Fruit fly (Drosophila melanogaster) whole organism, embryonic: ENCODE measurements around the gene CG45100.

Experiments
- Aef1 ChIP-seq: fragments of 200-800 bp; sonication (Bioruptor generic); IDR thresholded peaks from 3 replicates; pipeline ENCODE4 v1.3.6; 2022; ENCODE audit warnings: missing biosample characterization, missing genetic modification characterization
- B-H2 ChIP-seq: fragments of 200-800 bp; sonication (Bioruptor generic); optimal IDR thresholded peaks from 2 replicates; lab custom pipeline; 2018; ENCODE audit warnings: missing biosample characterization, mild to moderate bottlenecking, missing genetic modification characterization
- CG11456 ChIP-seq: fragments of 200-800 bp; sonication (Bioruptor generic); IDR thresholded peaks from 3 replicates; pipeline ENCODE4 v1.3.6; 2022; ENCODE audit warnings: missing biosample characterization, missing genetic modification characterization
- CG12155 ChIP-seq: fragments of 200-800 bp; sonication (Bioruptor generic); optimal IDR thresholded peaks from 3 replicates; lab custom pipeline; 2016; ENCODE audit warnings: missing biosample characterization, missing genetic modification characterization
- CG12391 ChIP-seq: fragments of 200-800 bp; sonication (Bioruptor generic); optimal IDR thresholded peaks from 3 replicates; lab custom pipeline; 2018; ENCODE audit warnings: missing biosample characterization, mild to moderate bottlenecking, missing genetic modification characterization, moderate library complexity
- CG13287 ChIP-seq: fragments of 200-800 bp; sonication (Bioruptor generic); IDR thresholded peaks from 2 replicates; pipeline ENCODE4 v1.3.6; 2022; ENCODE audit warnings: missing biosample characterization, missing genetic modification characterization; ENCODE audit not compliant: partially characterized antibody
- CG14050 ChIP-seq: fragments of 200-800 bp; sonication (Bioruptor generic); IDR thresholded peaks from 3 replicates; pipeline ENCODE4 v1.3.6; 2022; ENCODE audit warnings: missing biosample characterization, missing genetic modification characterization
- CG15514 ChIP-seq: fragments of 200-800 bp; sonication (Bioruptor generic); optimal IDR thresholded peaks from 3 replicates; lab custom pipeline; 2017; ENCODE audit warnings: missing biosample characterization, missing genetic modification characterization, mild to moderate bottlenecking, moderate library complexity, missing genetic modification reagents
- CG17328 ChIP-seq: fragments of 200-800 bp; sonication (Bioruptor generic); IDR thresholded peaks from 2 replicates; pipeline ENCODE4 v1.3.6; 2022; ENCODE audit warnings: missing biosample characterization, missing genetic modification characterization
- CG17802 ChIP-seq: fragments of 200-800 bp; sonication (Bioruptor generic); optimal IDR thresholded peaks from 2 replicates; lab custom pipeline; 2018; ENCODE audit warnings: missing biosample characterization, mild to moderate bottlenecking, missing genetic modification characterization, moderate library complexity
- CG17912 ChIP-seq: fragments of 200-800 bp; sonication (Bioruptor generic); optimal IDR thresholded peaks from 2 replicates; lab custom pipeline; 2018; ENCODE audit warnings: missing biosample characterization, mild to moderate bottlenecking, missing genetic modification characterization
- CG2116 ChIP-seq: fragments of 200-800 bp; sonication (Bioruptor generic); optimal IDR thresholded peaks from 3 replicates; lab custom pipeline; 2018; ENCODE audit warnings: missing biosample characterization, mild to moderate bottlenecking, missing genetic modification characterization
- CG2120 ChIP-seq: fragments of 200-800 bp; sonication (Bioruptor generic); optimal IDR thresholded peaks from 3 replicates; lab custom pipeline; 2016; ENCODE audit warnings: missing biosample characterization, missing genetic modification characterization
- CG2712 ChIP-seq: fragments of 200-800 bp; optimal IDR thresholded peaks from 3 replicates; lab custom pipeline; 2019; ENCODE audit warnings: missing biosample characterization, mild to moderate bottlenecking, missing genetic modification characterization, moderate library complexity
- CG2875 ChIP-seq: fragments of 200-800 bp; sonication (Bioruptor generic); optimal IDR thresholded peaks from 2 replicates; lab custom pipeline; 2017; ENCODE audit warnings: missing biosample characterization, mild to moderate bottlenecking, missing genetic modification characterization, missing genetic modification reagents
- CG30403 ChIP-seq: fragments of 200-800 bp; sonication (Bioruptor generic); optimal IDR thresholded peaks from 3 replicates; lab custom pipeline; 2016; ENCODE audit warnings: missing biosample characterization, missing genetic modification characterization
- CG32532 ChIP-seq: fragments of 200-800 bp; sonication (Bioruptor generic); IDR thresholded peaks from 2 replicates; pipeline ENCODE4 v1.3.6; 2022; ENCODE audit warnings: missing biosample characterization, missing genetic modification characterization
- CG32772 ChIP-seq: fragments of 200-800 bp; sonication (Bioruptor generic); IDR thresholded peaks from 2 replicates; pipeline ENCODE4 v1.3.6; 2022; ENCODE audit warnings: missing biosample characterization, missing genetic modification characterization
- CG4360 ChIP-seq: fragments of 200-800 bp; sonication (Bioruptor generic); IDR thresholded peaks from 2 replicates; pipeline ENCODE4 v1.3.6; 2022; ENCODE audit warnings: missing biosample characterization, missing genetic modification characterization
- CG7963 ChIP-seq: fragments of 200-800 bp; sonication (Bioruptor generic); IDR thresholded peaks from 3 replicates; pipeline ENCODE4 v1.3.6; 2022; ENCODE audit warnings: missing biosample characterization, missing genetic modification characterization; ENCODE audit not compliant: partially characterized antibody
- Chrac-16 ChIP-seq: fragments of 200-800 bp; sonication (Bioruptor generic); optimal IDR thresholded peaks from 3 replicates; lab custom pipeline; 2016; ENCODE audit warnings: missing biosample characterization, missing genetic modification characterization
- D ChIP-seq, 2 experiments: fragments of 200-800 bp in 1 of 2; fragments of >200 bp in 1 of 2; sonication (Bioruptor generic) in 1 of 2; optimal IDR thresholded peaks; 2 replicates in 1 of 2; 3 replicates in 1 of 2; lab custom pipeline; 2017; ENCODE audit warnings: mild to moderate bottlenecking in 1 of 2, missing biosample characterization in 1 of 2, missing genetic modification characterization in 1 of 2, missing genetic modification reagents in 1 of 2
- Drgx ChIP-seq: fragments of 200-800 bp; sonication (Bioruptor generic); IDR thresholded peaks from 2 replicates; pipeline ENCODE4 v1.3.6; 2022; ENCODE audit warnings: missing biosample characterization, missing genetic modification characterization
- Ets65A ChIP-seq: fragments of 200-800 bp; sonication (Bioruptor generic); peaks from one replicate; lab custom pipeline; 2016; ENCODE audit warnings: missing biosample characterization, missing genetic modification characterization
- Gug ChIP-seq: fragments of 200-800 bp; sonication (Bioruptor generic); IDR thresholded peaks from 4 replicates; pipeline ENCODE4 v1.3.6; 2022; ENCODE audit warnings: missing biosample characterization, missing genetic modification characterization
- HLH4C ChIP-seq: fragments of 200-800 bp; sonication (Bioruptor generic); IDR thresholded peaks from 3 replicates; pipeline ENCODE4 v1.3.6; 2022; ENCODE audit warnings: missing biosample characterization, missing genetic modification characterization; ENCODE audit not compliant: partially characterized antibody
- Hr3 ChIP-seq: fragments of 200-800 bp; sonication (Bioruptor generic); optimal IDR thresholded peaks from 3 replicates; lab custom pipeline; 2016; ENCODE audit warnings: missing biosample characterization, missing genetic modification characterization
- Hr51 ChIP-seq, 2 experiments: fragments of 200-800 bp; sonication (Bioruptor generic); optimal IDR thresholded peaks; 2 replicates in 1 of 2; 3 replicates in 1 of 2; lab custom pipeline; 2016 to 2018; ENCODE audit warnings: missing biosample characterization in 2 of 2, missing genetic modification characterization in 2 of 2, mild to moderate bottlenecking in 1 of 2, moderate library complexity in 1 of 2
- Stat92E ChIP-seq, 3 experiments: fragments of >200 bp in 2 of 3; fragments of 200-800 bp in 1 of 3; sonication (Bioruptor generic) in 1 of 3; optimal IDR thresholded peaks; 2 replicates each; lab custom pipeline; 2017 to 2019; ENCODE audit warnings: missing biosample characterization in 3 of 3, missing genetic modification characterization in 3 of 3, mild to moderate bottlenecking in 1 of 3, moderate library complexity in 1 of 3
- Tbp ChIP-seq: fragments of >200 bp; optimal IDR thresholded peaks from 2 replicates; lab custom pipeline; 2018; ENCODE audit warnings: missing biosample characterization, missing genetic modification characterization
- YL-1 ChIP-seq: fragments of 200-800 bp; sonication (Bioruptor generic); optimal IDR thresholded peaks from 3 replicates; lab custom pipeline; 2017; ENCODE audit warnings: missing biosample characterization, mild to moderate bottlenecking, missing genetic modification characterization
- cato ChIP-seq: fragments of 200-800 bp; sonication (Bioruptor generic); optimal IDR thresholded peaks from 2 replicates; lab custom pipeline; 2016; ENCODE audit warnings: missing biosample characterization, missing genetic modification characterization, borderline replicate concordance
- croc ChIP-seq: fragments of 200-800 bp; sonication (Bioruptor generic); conservative IDR thresholded peaks from 3 replicates; pipeline ENCODE4 v1.3.6; 2022; ENCODE audit warnings: missing biosample characterization, missing genetic modification characterization
- dpn ChIP-seq, 2 experiments: fragments of 200-800 bp; sonication (Bioruptor generic); optimal IDR thresholded peaks; 3 replicates each; lab custom pipeline; 2016; ENCODE audit warnings: missing biosample characterization in 2 of 2, missing genetic modification characterization in 2 of 2
- grau ChIP-seq: fragments of 200-800 bp; optimal IDR thresholded peaks from 3 replicates; lab custom pipeline; 2019; ENCODE audit warnings: missing biosample characterization, mild to moderate bottlenecking, missing genetic modification characterization, moderate library complexity
- gt ChIP-seq: fragments of 200-800 bp; sonication (Bioruptor generic); IDR thresholded peaks from 2 replicates; pipeline ENCODE4 v1.3.6; 2022; ENCODE audit warnings: missing biosample characterization, missing genetic modification characterization
- jumu ChIP-seq: fragments of 200-800 bp; sonication (Bioruptor generic); optimal IDR thresholded peaks from 3 replicates; lab custom pipeline; 2016; ENCODE audit warnings: missing biosample characterization, missing genetic modification characterization
- klu ChIP-seq: fragments of 200-800 bp; sonication (Bioruptor generic); IDR thresholded peaks from 2 replicates; pipeline ENCODE4 v1.3.6; 2022; ENCODE audit warnings: missing biosample characterization, missing genetic modification characterization
- lov ChIP-seq, 2 experiments: fragments of 200-800 bp in 1 of 2; fragments of >200 bp in 1 of 2; sonication (Bioruptor generic) in 1 of 2; IDR thresholded peaks in 1 of 2; optimal IDR thresholded peaks in 1 of 2; 2 replicates in 1 of 2; 3 replicates in 1 of 2; pipeline versions ENCODE4 v1.3.6 to Lab custom; 2017 to 2022; ENCODE audit warnings: missing biosample characterization in 1 of 2, missing genetic modification characterization in 1 of 2
- nerfin-1 ChIP-seq: fragments of 200-800 bp; sonication (Bioruptor generic); optimal IDR thresholded peaks from 3 replicates; lab custom pipeline; 2019; ENCODE audit warnings: missing biosample characterization, mild to moderate bottlenecking, missing genetic modification characterization, moderate library complexity
- pzg ChIP-seq: fragments of 200-800 bp; sonication (Bioruptor generic); optimal IDR thresholded peaks from 3 replicates; lab custom pipeline; 2018; ENCODE audit warnings: missing biosample characterization, mild to moderate bottlenecking, missing genetic modification characterization, moderate library complexity
- ranshi ChIP-seq: fragments of 200-800 bp; sonication (Bioruptor generic); IDR thresholded peaks from 2 replicates; pipeline ENCODE4 v1.3.6; 2022; ENCODE audit warnings: missing biosample characterization, missing genetic modification characterization
- repo ChIP-seq: fragments of 200-800 bp; sonication (Bioruptor generic); optimal IDR thresholded peaks from 2 replicates; lab custom pipeline; 2016; ENCODE audit warnings: missing biosample characterization, missing genetic modification characterization
- row ChIP-seq: fragments of 200-800 bp; sonication (Bioruptor generic); IDR thresholded peaks from 3 replicates; pipeline ENCODE4 v1.3.6; 2022; ENCODE audit warnings: missing biosample characterization, missing genetic modification characterization
- sna ChIP-seq: fragments of 200-800 bp; sonication (Bioruptor generic); IDR thresholded peaks from 2 replicates; pipeline ENCODE4 v1.3.6; 2022; ENCODE audit warnings: missing biosample characterization, missing genetic modification characterization; ENCODE audit not compliant: partially characterized antibody
- ssp ChIP-seq: fragments of 200-800 bp; sonication (Bioruptor generic); IDR thresholded peaks from 2 replicates; pipeline ENCODE4 v1.3.6; 2022; ENCODE audit warnings: missing biosample characterization, missing genetic modification characterization
- stc ChIP-seq: fragments of 200-800 bp; sonication (Bioruptor generic); IDR thresholded peaks from 2 replicates; pipeline ENCODE4 v1.3.6; 2022; ENCODE audit warnings: missing biosample characterization, missing genetic modification characterization
- wor ChIP-seq: fragments of 200-800 bp; sonication (Bioruptor generic); IDR thresholded peaks from 2 replicates; pipeline ENCODE4 v1.3.6; 2022; ENCODE audit warnings: missing biosample characterization, missing genetic modification characterization

The CG45100 gene

dm6 chr3R:5483488-5484109 lies 9.2 kb upstream of the CG45100 start, which contains the start of gene ksr (continued):
- TF ChIP-seq ssp (GFP tag; lab: Robert Waterston, UW) (peak; percentile 45), CG11456 (GFP tag; lab: Robert Waterston, UW) (no peak), CG12391 (tag; lab: Kevin White, UChicago) (peak; percentile 60), Chrac-16 (GFP tag; lab: Kevin White, UChicago) (no peak), CG13287 (GFP tag; lab: Robert Waterston, UW) (peak; percentile 21; the same call in 1 of the 2 replicates), Tbp (GFP tag; lab: Kevin White, UChicago) (no peak), dpn (GFP tag; optimal IDR thresholded peaks at IDR 0.05; lab: Kevin White, UChicago) (peak in 1 of 2 experiments; percentile 10), Hr51 (GFP tag; optimal IDR thresholded peaks at IDR 0.05; lab: Kevin White, UChicago) (no peak), grau (peak; percentile 51), YL-1 (peak; percentile 86), cato (GFP tag; lab: Kevin White, UChicago) (no peak), CG2120 (GFP tag; lab: Kevin White, UChicago) (peak; percentile 16), wor (GFP tag; lab: Robert Waterston, UW) (no peak), pzg (GFP tag; lab: Kevin White, UChicago) (peak; percentile 48), CG2875 (no peak), Ets65A (GFP tag; lab: Kevin White, UChicago) (peak; percentile 84), CG4360 (peak; percentile 27; the same call in 1 of the 2 replicates), Hr3 (peak; percentile 0), sna (GFP tag; lab: Robert Waterston, UW) (peak; percentile 14; the same call in 1 of the 2 replicates), CG17912 (GFP tag; lab: Kevin White, UChicago) (no peak), ranshi (GFP tag; lab: Robert Waterston, UW) (0 out of 2 replicates have a peak, but pooled peaks have one; percentile 27), Drgx (GFP tag; lab: Robert Waterston, UW) (0 out of 2 replicates have a peak, but pooled peaks have one; percentile 14), CG2712 (tag; lab: Kevin White, UChicago) (peak; percentile 68), nerfin-1 (tag; lab: Kevin White, UChicago) (peak; percentile 81), CG15514 (GFP tag; lab: Kevin White, UChicago) (peak; percentile 19), CG17802 (tag; lab: Kevin White, UChicago) (peak; percentile 18), klu (GFP tag; lab: Robert Waterston, UW) (no peak), CG32772 (GFP tag; lab: Robert Waterston, UW) (no peak), CG14050 (peak; percentile 16; the same call in 1 of the 3 replicates), Gug (GFP tag; lab: Robert Waterston, UW) (no peak), lov (optimal IDR thresholded peaks at IDR 0.05; lab: Kevin White, UChicago) (no peak), lov (GFP tag; IDR thresholded peaks at IDR 0.05; lab: Robert Waterston, UW) (no peak), CG30403 (GFP tag; lab: Kevin White, UChicago) (peak; percentile 31), HLH4C (peak; percentile 35; the same call in 1 of the 3 replicates), Aef1 (no peak), jumu (no peak), croc (GFP tag; lab: Robert Waterston, UW) (no peak), CG7963 (GFP tag; lab: Robert Waterston, UW) (0 out of 3 replicates have a peak, but pooled peaks have one; percentile 6), D (optimal IDR thresholded peaks at IDR 0.05; lab: Kevin White, UChicago) (no peak), D (GFP tag; optimal IDR thresholded peaks at IDR 0.05; lab: Kevin White, UChicago) (no peak), row (GFP tag; lab: Robert Waterston, UW) (peak; percentile 78), CG17328 (GFP tag; lab: Robert Waterston, UW) (peak; percentile 36; the same call in 1 of the 2 replicates), CG2116 (GFP tag; lab: Kevin White, UChicago) (peak; percentile 19), CG12155 (GFP tag; lab: Kevin White, UChicago) (no peak), gt (GFP tag; lab: Robert Waterston, UW) (no peak), Stat92E (GFP tag; optimal IDR thresholded peaks at IDR 0.05; lab: Kevin White, UChicago) (peak in 1 of 3 experiments; percentile 9), repo (no peak), B-H2 (no peak), CG32532 (peak; percentile 38; the same call in 1 of the 2 replicates), stc (GFP tag; lab: Robert Waterston, UW) (no peak; the same call in 1 of the 2 replicates)
